Fruit fly (Drosophila melanogaster) whole organism, embryonic: ENCODE results near the gene Prx3.

Experiments
- B-H1 ChIP-seq: fragments of 200-800 bp; sonication (Bioruptor generic); IDR thresholded peaks from 3 replicates; pipeline ENCODE4 v1.3.6; 2022; ENCODE audit warnings: missing biosample characterization, missing genetic modification characterization
- Bteb2 ChIP-seq: fragments of 200-800 bp; sonication (Bioruptor generic); optimal IDR thresholded peaks from 2 replicates; lab custom pipeline; 2016; ENCODE audit warnings: missing biosample characterization, missing genetic modification characterization
- CG11085 ChIP-seq: fragments of 200-800 bp; sonication (Bioruptor generic); IDR thresholded peaks from 2 replicates; pipeline ENCODE4 v1.3.6; 2022; ENCODE audit warnings: missing biosample characterization, missing genetic modification characterization
- CG12769 ChIP-seq: fragments of 200-800 bp; sonication (Bioruptor generic); optimal IDR thresholded peaks from 2 replicates; lab custom pipeline; 2019; ENCODE audit warnings: missing biosample characterization, mild to moderate bottlenecking, missing genetic modification characterization, moderate library complexity
- CG14050 ChIP-seq: fragments of 200-800 bp; sonication (Bioruptor generic); IDR thresholded peaks from 3 replicates; pipeline ENCODE4 v1.3.6; 2022; ENCODE audit warnings: missing biosample characterization, missing genetic modification characterization
- CG15011 ChIP-seq: fragments of 200-800 bp; sonication (Bioruptor generic); optimal IDR thresholded peaks from 3 replicates; lab custom pipeline; 2018; ENCODE audit warnings: missing biosample characterization, mild to moderate bottlenecking, missing genetic modification characterization
- CG1529 ChIP-seq: fragments of 200-800 bp; sonication (Bioruptor generic); optimal IDR thresholded peaks from 3 replicates; lab custom pipeline; 2018; ENCODE audit warnings: missing biosample characterization, missing genetic modification characterization
- CG2199 ChIP-seq: fragments of 200-800 bp; sonication (Bioruptor generic); IDR thresholded peaks from 3 replicates; pipeline ENCODE4 v1.3.6; 2022; ENCODE audit warnings: missing biosample characterization, missing genetic modification characterization
- CG2875 ChIP-seq: fragments of 200-800 bp; sonication (Bioruptor generic); optimal IDR thresholded peaks from 2 replicates; lab custom pipeline; 2017; ENCODE audit warnings: missing biosample characterization, mild to moderate bottlenecking, missing genetic modification characterization, missing genetic modification reagents
- CG30431 ChIP-seq: fragments of 200-800 bp; sonication (Bioruptor generic); optimal IDR thresholded peaks from 2 replicates; lab custom pipeline; 2017; ENCODE audit warnings: missing biosample characterization, missing genetic modification characterization
- CG31388 ChIP-seq: fragments of 200-800 bp; sonication (Bioruptor generic); optimal IDR thresholded peaks from 2 replicates; lab custom pipeline; 2016; ENCODE audit warnings: missing biosample characterization, missing genetic modification characterization
- CG3995 ChIP-seq: fragments of 200-800 bp; sonication (Bioruptor generic); optimal IDR thresholded peaks from 3 replicates; lab custom pipeline; 2016; ENCODE audit warnings: missing biosample characterization, missing genetic modification characterization
- CG43689 ChIP-seq: fragments of 200-800 bp; sonication (Bioruptor generic); IDR thresholded peaks from 2 replicates; pipeline ENCODE4 v1.3.6; 2022; ENCODE audit warnings: missing biosample characterization, missing genetic modification characterization
- CG4404 ChIP-seq: fragments of 200-800 bp; sonication (Bioruptor generic); IDR thresholded peaks from 2 replicates; pipeline ENCODE4 v1.3.6; 2022; ENCODE audit warnings: missing biosample characterization, missing genetic modification characterization
- CG5953 ChIP-seq: fragments of 200-800 bp; sonication (Bioruptor generic); IDR thresholded peaks from 2 replicates; pipeline ENCODE4 v1.3.6; 2022; ENCODE audit warnings: missing biosample characterization, missing genetic modification characterization
- CG8388 ChIP-seq: fragments of 200-800 bp; sonication (Bioruptor generic); optimal IDR thresholded peaks from 2 replicates; lab custom pipeline; 2019; ENCODE audit warnings: missing biosample characterization, mild to moderate bottlenecking, missing genetic modification characterization, moderate library complexity
- CG9437 ChIP-seq: fragments of 200-800 bp; sonication (Bioruptor generic); optimal IDR thresholded peaks from 2 replicates; lab custom pipeline; 2018; ENCODE audit warnings: missing biosample characterization, mild to moderate bottlenecking, missing genetic modification characterization
- Camta ChIP-seq: fragments of 200-800 bp; sonication (Bioruptor generic); optimal IDR thresholded peaks from 2 replicates; lab custom pipeline; 2016; ENCODE audit warnings: missing biosample characterization, missing genetic modification characterization
- D19B ChIP-seq: fragments of 200-800 bp; sonication (Bioruptor generic); optimal IDR thresholded peaks from 2 replicates; lab custom pipeline; 2017; ENCODE audit warnings: missing biosample characterization, mild to moderate bottlenecking, missing genetic modification characterization
- Dbx ChIP-seq: fragments of 200-800 bp; sonication (Bioruptor generic); IDR thresholded peaks from 3 replicates; pipeline ENCODE4 v1.3.6; 2022; ENCODE audit warnings: missing biosample characterization, missing genetic modification characterization
- Dek ChIP-seq: fragments of 200-800 bp; sonication (Bioruptor generic); optimal IDR thresholded peaks from 3 replicates; lab custom pipeline; 2019; ENCODE audit warnings: missing biosample characterization, mild to moderate bottlenecking, missing genetic modification characterization, moderate library complexity
- Doc2 ChIP-seq: fragments of 200-800 bp; sonication (Bioruptor generic); IDR thresholded peaks from 2 replicates; pipeline ENCODE4 v1.3.6; 2022; ENCODE audit warnings: missing biosample characterization, missing genetic modification characterization
- Drgx ChIP-seq: fragments of 200-800 bp; sonication (Bioruptor generic); IDR thresholded peaks from 2 replicates; pipeline ENCODE4 v1.3.6; 2022; ENCODE audit warnings: missing biosample characterization, missing genetic modification characterization
- Elba2 ChIP-seq: fragments of 200-800 bp; sonication (Bioruptor generic); optimal IDR thresholded peaks from 3 replicates; lab custom pipeline; 2016; ENCODE audit warnings: missing biosample characterization, missing genetic modification characterization
- Gug ChIP-seq: fragments of 200-800 bp; sonication (Bioruptor generic); IDR thresholded peaks from 4 replicates; pipeline ENCODE4 v1.3.6; 2022; ENCODE audit warnings: missing biosample characterization, missing genetic modification characterization
- HLH54F ChIP-seq: fragments of 200-800 bp; sonication (Bioruptor generic); optimal IDR thresholded peaks from 3 replicates; lab custom pipeline; 2016; ENCODE audit warnings: missing biosample characterization, missing genetic modification characterization
- Nf-YC ChIP-seq: fragments of 200-800 bp; optimal IDR thresholded peaks from 3 replicates; lab custom pipeline; 2019; ENCODE audit warnings: missing biosample characterization, mild to moderate bottlenecking, missing genetic modification characterization, moderate library complexity
- NfI ChIP-seq: fragments of 200-800 bp; sonication (Bioruptor generic); optimal IDR thresholded peaks from 3 replicates; lab custom pipeline; 2018; ENCODE audit warnings: missing biosample characterization, mild to moderate bottlenecking, missing genetic modification characterization, moderate library complexity
- Pdp1 ChIP-seq, 2 experiments: fragments of 200-800 bp; sonication (Bioruptor generic); optimal IDR thresholded peaks; 3 replicates each; lab custom pipeline; 2016; ENCODE audit warnings: missing biosample characterization in 2 of 2, missing genetic modification characterization in 2 of 2, mild to moderate bottlenecking in 1 of 2, moderate library complexity in 1 of 2
- Xbp1 ChIP-seq: fragments of 200-800 bp; sonication (Bioruptor generic); optimal IDR thresholded peaks from 3 replicates; lab custom pipeline; 2016; ENCODE audit warnings: missing biosample characterization, mild to moderate bottlenecking, missing genetic modification characterization
- al ChIP-seq: fragments of 200-800 bp; sonication (Bioruptor generic); IDR thresholded peaks from 2 replicates; pipeline ENCODE4 v1.3.6; 2022; ENCODE audit warnings: missing biosample characterization, missing genetic modification characterization
- cas ChIP-seq: fragments of 200-800 bp; sonication (Bioruptor generic); IDR thresholded peaks from 2 replicates; pipeline ENCODE4 v1.3.6; 2022; ENCODE audit warnings: missing biosample characterization, missing genetic modification characterization
- cwo ChIP-seq: fragments of 200-800 bp; sonication (Bioruptor generic); optimal IDR thresholded peaks from 3 replicates; lab custom pipeline; 2017; ENCODE audit warnings: missing biosample characterization, missing genetic modification characterization, mild to moderate bottlenecking, moderate library complexity, missing genetic modification reagents
- dmrt99B ChIP-seq: fragments of 200-800 bp; sonication (Bioruptor generic); optimal IDR thresholded peaks from 2 replicates; lab custom pipeline; 2018; ENCODE audit warnings: missing biosample characterization, mild to moderate bottlenecking, missing genetic modification characterization, moderate library complexity
- dpn ChIP-seq, 2 experiments: fragments of 200-800 bp; sonication (Bioruptor generic); optimal IDR thresholded peaks; 3 replicates each; lab custom pipeline; 2016; ENCODE audit warnings: missing biosample characterization in 2 of 2, missing genetic modification characterization in 2 of 2
- emc ChIP-seq: fragments of 200-800 bp; sonication (Bioruptor generic); optimal IDR thresholded peaks from 2 replicates; lab custom pipeline; 2016; ENCODE audit warnings: missing biosample characterization, missing genetic modification characterization
- grau ChIP-seq: fragments of 200-800 bp; optimal IDR thresholded peaks from 3 replicates; lab custom pipeline; 2019; ENCODE audit warnings: missing biosample characterization, mild to moderate bottlenecking, missing genetic modification characterization, moderate library complexity
- ham ChIP-seq: fragments of 200-800 bp; sonication (Bioruptor generic); IDR thresholded peaks from 2 replicates; pipeline ENCODE4 v1.3.6; 2022; ENCODE audit warnings: missing biosample characterization, missing genetic modification characterization
- kah ChIP-seq: fragments of 200-800 bp; sonication (Bioruptor generic); optimal IDR thresholded peaks from 2 replicates; lab custom pipeline; 2018; ENCODE audit warnings: missing biosample characterization, mild to moderate bottlenecking, missing genetic modification characterization
- ken ChIP-seq: fragments of 200-800 bp; sonication (Bioruptor generic); IDR thresholded peaks from 3 replicates; pipeline ENCODE4 v1.3.6; 2022; ENCODE audit warnings: missing biosample characterization, missing genetic modification characterization
- lab ChIP-seq: fragments of 200-800 bp; sonication (Bioruptor generic); optimal IDR thresholded peaks from 3 replicates; lab custom pipeline; 2017; ENCODE audit warnings: missing biosample characterization, missing genetic modification characterization, mild to moderate bottlenecking, moderate library complexity, missing genetic modification reagents
- onecut ChIP-seq: fragments of 200-800 bp; sonication (Bioruptor generic); IDR thresholded peaks from 2 replicates; pipeline ENCODE4 v1.3.6; 2022; ENCODE audit warnings: missing biosample characterization, missing genetic modification characterization
- pb ChIP-seq: fragments of 200-800 bp; sonication (Bioruptor generic); optimal IDR thresholded peaks from 3 replicates; lab custom pipeline; 2016; ENCODE audit warnings: missing biosample characterization, missing genetic modification characterization
- pho ChIP-seq: fragments of 200-800 bp; sonication (Bioruptor generic); optimal IDR thresholded peaks from 2 replicates; lab custom pipeline; 2016; ENCODE audit warnings: missing biosample characterization, missing genetic modification characterization
- pros ChIP-seq: fragments of 200-800 bp; sonication (Bioruptor generic); optimal IDR thresholded peaks from 3 replicates; lab custom pipeline; 2019; ENCODE audit warnings: missing biosample characterization, mild to moderate bottlenecking, missing genetic modification characterization, moderate library complexity
- psq ChIP-seq: fragments of 200-800 bp; sonication (Bioruptor generic); optimal IDR thresholded peaks from 2 replicates; lab custom pipeline; 2017; ENCODE audit warnings: missing biosample characterization, missing genetic modification characterization
- pzg ChIP-seq: fragments of 200-800 bp; sonication (Bioruptor generic); optimal IDR thresholded peaks from 3 replicates; lab custom pipeline; 2018; ENCODE audit warnings: missing biosample characterization, mild to moderate bottlenecking, missing genetic modification characterization, moderate library complexity
- repo ChIP-seq: fragments of 200-800 bp; sonication (Bioruptor generic); optimal IDR thresholded peaks from 2 replicates; lab custom pipeline; 2016; ENCODE audit warnings: missing biosample characterization, missing genetic modification characterization
- sqz ChIP-seq: fragments of 200-800 bp; sonication (Bioruptor generic); optimal IDR thresholded peaks from 3 replicates; lab custom pipeline; 2018; ENCODE audit warnings: missing biosample characterization, mild to moderate bottlenecking, missing genetic modification characterization
- unc-4 ChIP-seq: fragments of 200-800 bp; sonication (Bioruptor generic); IDR thresholded peaks from 2 replicates; pipeline ENCODE4 v1.3.6; 2022; ENCODE audit warnings: missing biosample characterization, missing genetic modification characterization; ENCODE audit not compliant: partially characterized antibody
- vfl ChIP-seq: fragments of 200-800 bp; sonication (Bioruptor generic); optimal IDR thresholded peaks from 2 replicates; lab custom pipeline; 2016; ENCODE audit warnings: missing biosample characterization, missing genetic modification characterization

The Prx3 gene

DNA sequence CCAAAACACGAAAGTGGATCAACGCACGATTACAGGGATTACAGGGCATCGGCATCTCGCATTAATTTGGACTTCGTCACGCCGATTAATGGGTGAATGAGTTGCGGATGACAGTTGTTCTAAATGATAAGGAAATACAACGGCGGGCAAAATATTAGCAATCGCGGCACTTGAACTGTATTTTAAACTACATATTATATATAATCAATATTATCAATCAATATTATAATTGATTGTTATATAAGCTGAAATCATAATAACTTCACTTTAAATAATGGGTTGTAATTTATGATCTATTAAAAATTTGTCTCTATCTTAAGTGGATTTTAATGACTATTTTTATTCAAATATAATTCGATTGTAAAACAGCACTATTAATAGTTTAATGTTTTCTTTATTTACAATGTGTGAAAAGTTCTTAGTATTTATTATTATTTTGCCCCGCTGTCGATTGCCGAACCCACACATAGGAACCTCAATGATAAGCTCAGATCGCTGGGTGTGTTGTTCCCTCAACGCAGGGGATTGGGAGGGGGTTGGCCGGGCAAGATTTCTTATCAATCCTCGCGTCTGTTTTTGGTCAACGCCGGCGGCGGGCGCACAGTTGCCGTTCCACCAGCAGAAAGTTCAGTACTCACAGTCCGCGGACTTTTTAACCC is 11.1 kb downstream of the Prx3 start (continued):
- TF ChIP-seq HLH54F (GFP tag; lab: Kevin White, UChicago) (no peak), pros (no peak), Elba2 (GFP tag; lab: Kevin White, UChicago) (no peak), CG8388 (GFP tag; lab: Kevin White, UChicago) (peak; percentile 65), cwo (peak; percentile 53), vfl (GFP tag; lab: Kevin White, UChicago) (no peak), B-H1 (GFP tag; lab: Robert Waterston, UW) (no peak), ham (no peak), pb (no peak), CG30431 (GFP tag; lab: Kevin White, UChicago) (no peak), CG2875 (GFP tag; lab: Kevin White, UChicago) (peak; percentile 9), D19B (GFP tag; lab: Kevin White, UChicago) (peak; percentile 44), dmrt99B (peak; percentile 69), Dek (peak; percentile 26), emc (GFP tag; lab: Kevin White, UChicago) (no peak), cas (GFP tag; lab: Robert Waterston, UW) (0 out of 2 replicates have a peak, but pooled peaks have one; percentile 9), Gug (no peak), CG12769 (no peak), pho (GFP tag; lab: Kevin White, UChicago) (no peak), CG14050 (GFP tag; lab: Robert Waterston, UW) (no peak; the same call in 2 of the 3 replicates), CG3995 (GFP tag; lab: Kevin White, UChicago) (no peak), CG11085 (GFP tag; lab: Robert Waterston, UW) (no peak), Xbp1 (GFP tag; lab: Kevin White, UChicago) (peak; percentile 13), repo (GFP tag; lab: Kevin White, UChicago) (no peak), onecut (GFP tag; lab: Robert Waterston, UW) (no peak), CG5953 (no peak), CG2199 (no peak), psq (GFP tag; lab: Kevin White, UChicago) (no peak), sqz (GFP tag; lab: Kevin White, UChicago) (no peak), Drgx (GFP tag; lab: Robert Waterston, UW) (peak; percentile 66), NfI (GFP tag; lab: Kevin White, UChicago) (no peak), Bteb2 (GFP tag; lab: Kevin White, UChicago) (no peak), kah (GFP tag; lab: Kevin White, UChicago) (peak; percentile 27), dpn (GFP tag; optimal IDR thresholded peaks at IDR 0.05; lab: Kevin White, UChicago) (peak in 1 of 2 experiments; percentile 31), Doc2 (GFP tag; lab: Robert Waterston, UW) (no peak), Pdp1 (GFP tag; optimal IDR thresholded peaks at IDR 0.05; lab: Kevin White, UChicago) (peak in 1 of 2 experiments; percentile 11), lab (GFP tag; lab: Kevin White, UChicago) (peak; percentile 35), Dbx (GFP tag; lab: Robert Waterston, UW) (0 out of 3 replicates have a peak, but pooled peaks have one; percentile 8), al (GFP tag; lab: Robert Waterston, UW) (peak; percentile 26; the same call in 1 of the 2 replicates), CG15011 (GFP tag; lab: Kevin White, UChicago) (peak; percentile 53), CG43689 (no peak), CG9437 (GFP tag; lab: Kevin White, UChicago) (peak; percentile 55), Camta (GFP tag; lab: Kevin White, UChicago) (no peak), CG31388 (GFP tag; lab: Kevin White, UChicago) (no peak), unc-4 (GFP tag; lab: Robert Waterston, UW) (no peak), pzg (GFP tag; lab: Kevin White, UChicago) (no peak), grau (tag; lab: Kevin White, UChicago) (peak; percentile 79), CG1529 (GFP tag; lab: Kevin White, UChicago) (no peak), CG4404 (no peak), Nf-YC (tag; lab: Kevin White, UChicago) (peak; percentile 57), ken (GFP tag; lab: Robert Waterston, UW) (0 out of 3 replicates have a peak, but pooled peaks have one; percentile 40)
